Fruit fly (Drosophila melanogaster): Measurements from ENCODE around the gene Karl.

DNA sequence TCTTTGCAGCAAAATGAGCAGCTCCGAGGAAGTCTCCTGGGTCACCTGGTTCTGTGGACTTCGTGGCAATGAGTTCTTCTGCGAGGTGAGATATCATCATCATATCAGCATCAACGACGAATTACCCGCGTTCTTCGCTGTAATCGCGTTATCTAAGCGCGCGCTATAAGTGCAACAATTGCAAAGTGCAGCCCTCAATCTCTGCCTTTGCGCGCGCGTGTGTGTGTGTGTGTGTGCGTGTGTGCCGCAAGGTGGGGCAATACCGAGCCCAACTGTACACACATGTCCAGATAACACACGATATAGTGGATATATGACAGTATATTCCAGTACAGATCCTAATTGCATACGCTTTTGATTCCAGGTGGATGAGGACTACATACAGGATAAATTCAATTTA lies 6.3 kb downstream of the Karl start:
- TF ChIP-seq CG8478 (optimal IDR thresholded peaks at IDR 0.05) (no peak), CTCF (optimal IDR thresholded peaks at IDR 0.05) (no peak)
